Fruit fly (Drosophila melanogaster): ENCODE data around the gene CG11382.

Gene CG11382

dm6 chrX:1248735-1249134 lies 39.0 kb downstream of the CG11382 start:
- TF ChIP-seq CG14711 (tag; optimal IDR thresholded peaks at IDR 0.05) (no peak), cnc (optimal IDR thresholded peaks at IDR 0.05) (no peak), CG12768 (GFP tag; optimal IDR thresholded peaks at IDR 0.05) (no peak), CG7045 (GFP tag; optimal IDR thresholded peaks at IDR 0.05) (no peak), tj (GFP tag; optimal IDR thresholded peaks at IDR 0.05) (no peak), ovo (GFP tag; optimal IDR thresholded peaks at IDR 0.05) (no peak), kay (GFP tag; ENCODE audit: borderline replicate concordance) (no peak), CG33017 (tag; optimal IDR thresholded peaks at IDR 0.05) (no peak)

dm6 chrX:1249612-1250011 lies 39.8 kb downstream of the CG11382 start:
- no peak for TF ChIP-seq cnc (optimal IDR thresholded peaks at IDR 0.05)
- TF ChIP-seq CG5204 (GFP tag; optimal IDR thresholded peaks at IDR 0.05), result no peak
- TF ChIP-seq Hr96 (GFP tag; optimal IDR thresholded peaks at IDR 0.05), result no peak
- no peak for TF ChIP-seq CG12768 (GFP tag; optimal IDR thresholded peaks at IDR 0.05)
- no peak for TF ChIP-seq CG7045 (GFP tag; optimal IDR thresholded peaks at IDR 0.05)
- TF ChIP-seq Crg-1 (GFP tag; optimal IDR thresholded peaks at IDR 0.05), result no peak
- no peak for TF ChIP-seq CG7101 (tag; optimal IDR thresholded peaks at IDR 0.05)
- TF ChIP-seq CG11617 (GFP tag; optimal IDR thresholded peaks at IDR 0.05), result no peak
- TF ChIP-seq bab1 (GFP tag; optimal IDR thresholded peaks at IDR 0.05), result no peak
- TF ChIP-seq kay (GFP tag; ENCODE audit: borderline replicate concordance), result no peak
- TF ChIP-seq tj (GFP tag; optimal IDR thresholded peaks at IDR 0.05), result no peak
- no peak for TF ChIP-seq Clk (GFP tag; optimal IDR thresholded peaks at IDR 0.05)
- no peak for TF ChIP-seq pad (GFP tag; optimal IDR thresholded peaks at IDR 0.05)
- TF ChIP-seq CG33017 (tag; optimal IDR thresholded peaks at IDR 0.05), result no peak
- TF ChIP-seq cic (GFP tag; optimal IDR thresholded peaks at IDR 0.05), result no peak
- no peak for TF ChIP-seq CG14711 (tag; optimal IDR thresholded peaks at IDR 0.05)
- no peak for TF ChIP-seq CG1620 (GFP tag; optimal IDR thresholded peaks at IDR 0.05)
- no peak for TF ChIP-seq Mnt (GFP tag; optimal IDR thresholded peaks at IDR 0.05)

- no peak for TF ChIP-seq CG12768 (GFP tag; optimal IDR thresholded peaks at IDR 0.05)
- no peak for TF ChIP-seq Clk (GFP tag; optimal IDR thresholded peaks at IDR 0.05)
Measured at dm6 chrX:1250104-1250503, 40.3 kb downstream of the CG11382 start.

dm6 chrX:1252961-1253360 lies 43.2 kb downstream of the CG11382 start:
- TF ChIP-seq ovo (GFP tag; optimal IDR thresholded peaks at IDR 0.05) (no peak), CG11617 (GFP tag; optimal IDR thresholded peaks at IDR 0.05) (no peak), CG14711 (tag; optimal IDR thresholded peaks at IDR 0.05) (no peak), toe (GFP tag; optimal IDR thresholded peaks at IDR 0.05) (no peak), cnc (optimal IDR thresholded peaks at IDR 0.05) (no peak), pad (GFP tag; optimal IDR thresholded peaks at IDR 0.05) (no peak), tj (GFP tag; optimal IDR thresholded peaks at IDR 0.05) (no peak), bab1 (GFP tag; optimal IDR thresholded peaks at IDR 0.05) (no peak), Hr96 (GFP tag; optimal IDR thresholded peaks at IDR 0.05) (no peak), cic (GFP tag; optimal IDR thresholded peaks at IDR 0.05) (no peak)

- TF ChIP-seq ovo (GFP tag; optimal IDR thresholded peaks at IDR 0.05) (no peak), CG1620 (GFP tag; optimal IDR thresholded peaks at IDR 0.05) (no peak), CG7045 (GFP tag; optimal IDR thresholded peaks at IDR 0.05) (no peak), CG14711 (tag; optimal IDR thresholded peaks at IDR 0.05) (no peak), cic (GFP tag; optimal IDR thresholded peaks at IDR 0.05) (no peak), Crg-1 (GFP tag; optimal IDR thresholded peaks at IDR 0.05) (no peak), Mnt (GFP tag; optimal IDR thresholded peaks at IDR 0.05) (no peak), toe (GFP tag; optimal IDR thresholded peaks at IDR 0.05) (no peak), CG12768 (GFP tag; optimal IDR thresholded peaks at IDR 0.05) (no peak), Clk (GFP tag; optimal IDR thresholded peaks at IDR 0.05) (no peak), Hr96 (GFP tag; optimal IDR thresholded peaks at IDR 0.05) (no peak), cnc (optimal IDR thresholded peaks at IDR 0.05) (no peak), bab1 (GFP tag; optimal IDR thresholded peaks at IDR 0.05) (no peak), CG7101 (tag; optimal IDR thresholded peaks at IDR 0.05) (no peak), pad (GFP tag; optimal IDR thresholded peaks at IDR 0.05) (no peak), CG33017 (tag; optimal IDR thresholded peaks at IDR 0.05) (no peak), CG11617 (GFP tag; optimal IDR thresholded peaks at IDR 0.05) (no peak)
Measured at dm6 chrX:1256131-1256530, 46.4 kb downstream of the CG11382 start.

- no peak for TF ChIP-seq CG14711 (tag; optimal IDR thresholded peaks at IDR 0.05)
- TF ChIP-seq pad (GFP tag; optimal IDR thresholded peaks at IDR 0.05), result no peak
- no peak for TF ChIP-seq Mnt (GFP tag; optimal IDR thresholded peaks at IDR 0.05)
- no peak for TF ChIP-seq kay (GFP tag; ENCODE audit: borderline replicate concordance)
Measured at dm6 chrX:1256742-1257441, 47.1 kb downstream of the CG11382 start.

DNA sequence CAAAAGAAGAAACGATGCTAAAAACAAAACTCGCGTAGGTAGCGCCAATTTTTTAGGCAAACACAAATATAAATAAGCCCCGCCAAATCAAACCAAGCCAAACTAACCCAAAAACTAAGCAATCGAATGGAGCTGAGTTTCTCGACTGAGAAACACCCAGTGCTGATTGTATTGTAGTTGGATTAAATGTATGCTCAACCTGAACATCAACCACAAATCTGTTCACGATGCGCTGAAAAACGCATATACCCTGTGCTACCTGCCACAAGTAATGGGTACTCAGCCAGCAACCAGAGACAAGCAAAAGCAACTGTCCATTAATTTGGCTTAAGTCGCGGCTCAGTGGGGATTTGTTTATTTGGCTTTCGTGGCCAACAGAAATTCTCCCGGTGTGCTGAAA lies 50.6 kb downstream of the CG11382 start:
- TF ChIP-seq bab1 (GFP tag; optimal IDR thresholded peaks at IDR 0.05), result no peak
- no peak for TF ChIP-seq CG33017 (tag; optimal IDR thresholded peaks at IDR 0.05)
- TF ChIP-seq CG5204 (GFP tag; optimal IDR thresholded peaks at IDR 0.05), result no peak
- TF ChIP-seq CG1620 (GFP tag; optimal IDR thresholded peaks at IDR 0.05), result no peak
- no peak for TF ChIP-seq pad (GFP tag; optimal IDR thresholded peaks at IDR 0.05)
